Fruit fly (Drosophila melanogaster) whole organism, adult: ENCODE data around the gene BBS1.

ENCODE experiments used
- CG11617 ChIP-seq: fragments of 200-800 bp; sonication (Bioruptor generic); optimal IDR thresholded peaks from 2 replicates; lab custom pipeline; 2017; ENCODE audit warnings: mild to moderate bottlenecking, missing biosample characterization, missing genetic modification reagents, missing genetic modification characterization
- CG12768 ChIP-seq: fragments of 200-800 bp; sonication (Bioruptor generic); optimal IDR thresholded peaks from 2 replicates; lab custom pipeline; 2017; ENCODE audit warnings: missing biosample characterization, missing genetic modification characterization, mild to moderate bottlenecking, moderate library complexity, missing genetic modification reagents
- CG14711 ChIP-seq: fragments of 200-800 bp; sonication (Bioruptor generic); optimal IDR thresholded peaks from 2 replicates; lab custom pipeline; 2018; ENCODE audit warnings: missing biosample characterization, mild to moderate bottlenecking, missing genetic modification characterization, moderate library complexity
- CG1620 ChIP-seq: fragments of 200-800 bp; sonication (Bioruptor generic); optimal IDR thresholded peaks from 2 replicates; lab custom pipeline; 2016; ENCODE audit warnings: missing biosample characterization, missing genetic modification characterization
- CG33017 ChIP-seq: fragments of 200-800 bp; sonication (Bioruptor generic); optimal IDR thresholded peaks from 2 replicates; lab custom pipeline; 2018; ENCODE audit warnings: missing biosample characterization, mild to moderate bottlenecking, missing genetic modification characterization, moderate library complexity
- CG5204 ChIP-seq: fragments of 200-800 bp; sonication (Bioruptor generic); optimal IDR thresholded peaks from 2 replicates; lab custom pipeline; 2016; ENCODE audit warnings: missing biosample characterization, missing genetic modification characterization
- CG7045 ChIP-seq: fragments of 200-800 bp; sonication (Bioruptor generic); optimal IDR thresholded peaks from 2 replicates; lab custom pipeline; 2017; ENCODE audit warnings: missing biosample characterization, mild to moderate bottlenecking, missing genetic modification characterization
- CG7101 ChIP-seq: fragments of 200-800 bp; sonication (Bioruptor generic); optimal IDR thresholded peaks from 2 replicates; lab custom pipeline; 2018; ENCODE audit warnings: missing biosample characterization, mild to moderate bottlenecking, missing genetic modification characterization, moderate library complexity
- Clk ChIP-seq: fragments of 200-800 bp; sonication (Bioruptor generic); optimal IDR thresholded peaks from 2 replicates; lab custom pipeline; 2017; ENCODE audit warnings: missing biosample characterization, missing genetic modification characterization
- Crg-1 ChIP-seq: fragments of 200-800 bp; sonication (Bioruptor generic); optimal IDR thresholded peaks from 2 replicates; lab custom pipeline; 2016; ENCODE audit warnings: missing biosample characterization, missing genetic modification characterization
- Hr96 ChIP-seq: fragments of 200-800 bp; sonication (Bioruptor generic); optimal IDR thresholded peaks from 2 replicates; lab custom pipeline; 2016; ENCODE audit warnings: missing biosample characterization, missing genetic modification characterization
- Mnt ChIP-seq: fragments of 200-800 bp; sonication (Bioruptor generic); optimal IDR thresholded peaks from 2 replicates; lab custom pipeline; 2016; ENCODE audit warnings: missing biosample characterization, mild to moderate bottlenecking, missing genetic modification characterization
- bab1 ChIP-seq: fragments of 200-800 bp; sonication (Bioruptor generic); optimal IDR thresholded peaks from 3 replicates; lab custom pipeline; 2019; ENCODE audit warnings: missing biosample characterization, mild to moderate bottlenecking, missing genetic modification characterization, moderate library complexity
- cic ChIP-seq: fragments of 200-800 bp; sonication (Bioruptor generic); optimal IDR thresholded peaks from 2 replicates; lab custom pipeline; 2017; ENCODE audit warnings: missing biosample characterization, mild to moderate bottlenecking, missing genetic modification characterization, moderate library complexity
- cnc ChIP-seq, 2 experiments: fragments of >200 bp; optimal IDR thresholded peaks; 2 replicates each; lab custom pipeline; 2017
- kay ChIP-seq: fragments of 200-800 bp; sonication (Bioruptor generic); peaks from one replicate; lab custom pipeline; 2016; ENCODE audit warnings: missing biosample characterization, missing genetic modification characterization, borderline replicate concordance
- ovo ChIP-seq: fragments of 200-800 bp; sonication (Bioruptor generic); optimal IDR thresholded peaks from 2 replicates; lab custom pipeline; 2016; ENCODE audit warnings: missing biosample characterization, missing genetic modification characterization
- pad ChIP-seq: fragments of 200-800 bp; sonication (Bioruptor generic); optimal IDR thresholded peaks from 3 replicates; lab custom pipeline; 2017; ENCODE audit warnings: missing biosample characterization, missing genetic modification characterization, mild to moderate bottlenecking, moderate library complexity, missing genetic modification reagents
- tj ChIP-seq: fragments of 200-800 bp; sonication (Bioruptor generic); optimal IDR thresholded peaks from 3 replicates; lab custom pipeline; 2017; ENCODE audit warnings: missing biosample characterization, mild to moderate bottlenecking, missing genetic modification characterization, moderate library complexity
- toe ChIP-seq: fragments of 200-800 bp; sonication (Bioruptor generic); optimal IDR thresholded peaks from 2 replicates; lab custom pipeline; 2016; ENCODE audit warnings: missing biosample characterization, missing genetic modification characterization

BBS1 gene

DNA sequence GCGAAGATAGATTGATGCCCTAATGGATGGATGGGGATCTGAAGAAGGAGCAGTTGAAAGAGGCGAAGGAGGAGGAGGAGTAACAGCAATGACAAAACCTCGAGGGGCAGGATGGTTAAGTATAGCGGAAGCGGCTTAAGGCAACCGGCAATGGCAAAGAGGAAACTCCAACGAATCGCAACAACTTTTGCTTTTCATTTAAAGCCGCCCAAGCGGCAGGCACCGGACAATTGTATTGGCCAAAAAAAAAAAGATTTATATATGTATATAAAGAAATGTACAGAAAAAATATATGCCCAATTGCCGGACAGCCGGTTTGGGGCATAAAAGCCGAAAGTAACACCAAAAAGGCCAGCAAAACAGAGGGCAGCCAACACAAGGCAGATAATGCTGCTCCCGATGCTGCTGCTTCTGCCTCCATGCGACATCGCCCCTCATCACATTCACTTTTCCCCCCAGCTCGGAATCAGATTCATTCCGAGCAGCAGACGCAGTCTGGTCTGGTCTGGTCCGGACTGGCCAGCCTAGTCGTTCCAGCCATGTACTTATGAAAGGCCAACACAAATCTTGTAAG is 34.3 kb upstream of the BBS1 start:
- TF ChIP-seq bab1 (GFP tag; lab: Kevin White, UChicago) (no peak), toe (GFP tag; lab: Kevin White, UChicago) (no peak), CG1620 (GFP tag; lab: Kevin White, UChicago) (no peak), cic (GFP tag; lab: Kevin White, UChicago) (no peak), Mnt (GFP tag; lab: Kevin White, UChicago) (no peak), CG5204 (GFP tag; lab: Kevin White, UChicago) (no peak), cnc (optimal IDR thresholded peaks at IDR 0.05; lab: Kevin White, UChicago) (no peak), ovo (GFP tag; lab: Kevin White, UChicago) (no peak), CG11617 (GFP tag; lab: Kevin White, UChicago) (no peak), tj (GFP tag; lab: Kevin White, UChicago) (no peak), pad (GFP tag; lab: Kevin White, UChicago) (no peak), CG14711 (no peak), CG7101 (tag; lab: Kevin White, UChicago) (no peak), kay (GFP tag; lab: Kevin White, UChicago) (no peak), Hr96 (no peak), CG12768 (GFP tag; lab: Kevin White, UChicago) (no peak), CG33017 (no peak)

DNA sequence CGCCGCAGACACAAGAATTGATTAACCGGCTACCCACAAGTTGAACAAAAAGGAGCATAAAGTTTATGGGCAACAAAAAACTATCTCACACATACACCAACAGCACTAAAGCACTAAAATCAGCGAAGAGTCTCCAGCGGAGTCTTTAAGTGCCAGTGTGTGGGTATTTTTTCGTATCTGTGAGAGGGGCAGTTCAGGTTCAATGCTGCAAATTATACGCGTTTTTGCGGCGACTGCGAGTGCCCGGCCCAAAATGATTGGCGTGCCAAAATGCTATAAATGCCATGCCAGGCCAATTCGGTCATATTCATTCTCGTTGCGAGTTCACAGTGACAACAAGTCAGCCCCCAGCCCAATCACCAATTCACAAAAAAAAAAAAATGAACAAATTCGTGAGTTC is 32.8 kb upstream of the BBS1 start, which contains the start of gene Cpr65Ec:
TSS of gene Cpr65Ec (plus strand) at position 301 of the 400 bp plus-strand sequence.
- no peak for TF ChIP-seq ovo (GFP tag; lab: Kevin White, UChicago)
- TF ChIP-seq CG7045 (GFP tag; lab: Kevin White, UChicago), result no peak
- TF ChIP-seq CG14711, result no peak
- no peak for TF ChIP-seq Clk (GFP tag; lab: Kevin White, UChicago)
- no peak for TF ChIP-seq CG11617 (GFP tag; lab: Kevin White, UChicago)
- TF ChIP-seq Hr96, result no peak
- TF ChIP-seq CG1620 (GFP tag; lab: Kevin White, UChicago), result no peak
- no peak for TF ChIP-seq tj (GFP tag; lab: Kevin White, UChicago)
- TF ChIP-seq toe (GFP tag; lab: Kevin White, UChicago), result no peak
- TF ChIP-seq Crg-1 (GFP tag; lab: Kevin White, UChicago), result no peak
- no peak for TF ChIP-seq Mnt (GFP tag; lab: Kevin White, UChicago)

DNA sequence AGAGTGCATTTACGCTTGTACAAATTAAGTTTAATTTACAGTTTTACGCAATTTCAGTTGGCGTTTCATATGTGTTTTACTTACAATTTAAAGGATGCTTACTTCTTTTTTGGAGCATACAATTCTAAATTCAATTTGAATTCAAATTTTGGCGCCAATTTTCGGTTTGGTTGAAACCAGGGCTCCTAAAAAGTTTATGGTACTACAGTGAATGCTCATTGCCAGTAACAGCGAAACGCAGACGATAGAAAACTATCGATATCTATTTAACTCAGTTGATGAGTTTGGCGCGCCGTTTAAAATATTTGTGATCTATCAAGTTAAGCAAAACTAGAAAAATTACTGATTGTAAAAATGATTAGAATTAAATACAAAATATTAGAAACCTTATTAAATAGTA is 31.7 kb upstream of the BBS1 start:
- no peak for TF ChIP-seq toe (GFP tag; lab: Kevin White, UChicago)
- TF ChIP-seq ovo (GFP tag; lab: Kevin White, UChicago), result no peak
- TF ChIP-seq bab1 (GFP tag; lab: Kevin White, UChicago), result no peak
- TF ChIP-seq CG7101 (tag; lab: Kevin White, UChicago), result no peak
- TF ChIP-seq cnc (optimal IDR thresholded peaks at IDR 0.05; lab: Kevin White, UChicago), result no peak
- TF ChIP-seq CG12768 (GFP tag; lab: Kevin White, UChicago), result no peak

DNA sequence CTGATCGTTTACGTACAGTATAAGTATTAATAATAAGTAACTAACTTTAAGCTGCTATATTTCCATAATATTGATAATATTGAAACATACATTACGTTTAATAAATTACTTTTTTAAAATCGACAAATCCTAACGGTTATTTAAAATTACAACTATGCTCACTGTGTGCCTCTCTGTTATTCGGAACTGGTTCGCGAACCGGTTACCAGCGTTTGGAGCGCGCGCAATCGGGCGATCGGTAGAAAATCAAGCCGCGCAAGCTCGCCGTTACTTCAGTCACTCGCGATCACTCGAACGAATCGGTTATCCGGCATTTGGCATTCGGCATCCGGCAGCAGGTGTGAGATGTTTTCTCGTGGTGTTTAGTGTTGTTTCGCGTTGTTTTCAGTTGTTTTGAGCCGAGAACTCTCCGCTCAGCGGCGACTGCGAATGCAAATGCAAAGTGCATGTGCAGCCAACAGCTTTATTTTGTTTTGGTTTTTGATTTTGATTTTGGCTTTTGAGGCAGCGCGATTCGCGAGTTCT is 31.1 kb upstream of the BBS1 start, which contains the start of gene form3:
TSS of gene form3 (plus strand) at position 271 of the 525 bp plus-strand sequence.
- TF ChIP-seq kay (GFP tag; lab: Kevin White, UChicago) (no peak), CG1620 (GFP tag; lab: Kevin White, UChicago) (no peak), toe (GFP tag; lab: Kevin White, UChicago) (no peak), bab1 (GFP tag; lab: Kevin White, UChicago) (no peak), cnc (optimal IDR thresholded peaks at IDR 0.05; lab: Kevin White, UChicago) (no peak), pad (GFP tag; lab: Kevin White, UChicago) (no peak), CG7101 (tag; lab: Kevin White, UChicago) (no peak), CG14711 (no peak), Mnt (GFP tag; lab: Kevin White, UChicago) (no peak), CG11617 (GFP tag; lab: Kevin White, UChicago) (no peak), Crg-1 (GFP tag; lab: Kevin White, UChicago) (no peak)

DNA sequence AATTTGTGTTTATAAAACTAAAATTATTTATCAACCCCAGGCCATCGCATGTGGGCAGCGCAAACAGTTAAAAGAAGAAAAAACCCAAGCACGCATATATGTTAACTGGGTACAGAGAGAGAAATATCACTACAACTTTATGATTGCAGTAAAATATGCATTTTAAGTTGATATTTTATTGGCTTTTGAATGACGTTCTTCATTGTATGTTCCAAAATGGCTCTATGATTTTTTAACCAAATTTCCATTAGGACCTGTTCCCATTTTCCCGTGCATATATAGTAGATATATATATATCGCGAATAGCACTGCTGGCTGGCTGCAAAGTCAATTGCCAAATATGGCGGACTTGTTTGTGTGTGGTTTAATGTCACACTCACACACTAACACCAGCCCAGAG is 29.2 kb upstream of the BBS1 start:
- peak; percentile 18 for TF ChIP-seq kay (GFP tag; lab: Kevin White, UChicago)
- TF ChIP-seq CG1620 (GFP tag; lab: Kevin White, UChicago), result no peak

DNA sequence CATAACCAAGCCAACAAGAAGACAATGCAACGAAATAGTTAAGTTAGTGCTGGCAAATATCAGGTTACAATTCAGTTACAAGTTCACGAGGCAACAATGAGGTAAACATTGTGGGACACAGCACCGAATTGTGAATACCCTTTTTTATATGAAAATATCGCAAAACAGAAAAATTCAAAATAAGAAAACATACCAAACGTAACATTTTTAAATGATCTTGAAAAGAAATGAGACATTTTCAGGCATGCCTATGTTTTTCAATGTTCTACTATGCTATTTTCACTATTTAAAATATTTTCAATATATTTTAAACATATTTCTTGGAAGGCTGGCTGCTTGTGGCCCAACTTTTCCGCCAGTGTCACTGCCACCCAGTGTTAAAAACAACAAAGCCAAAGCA is 21.8 kb upstream of the BBS1 start:
- TF ChIP-seq Crg-1 (GFP tag; lab: Kevin White, UChicago), result no peak
- TF ChIP-seq cnc (optimal IDR thresholded peaks at IDR 0.05; lab: Kevin White, UChicago), result no peak
- no peak for TF ChIP-seq toe (GFP tag; lab: Kevin White, UChicago)
- TF ChIP-seq tj (GFP tag; lab: Kevin White, UChicago), result no peak
- TF ChIP-seq Hr96, result no peak
- no peak for TF ChIP-seq CG11617 (GFP tag; lab: Kevin White, UChicago)
- no peak for TF ChIP-seq bab1 (GFP tag; lab: Kevin White, UChicago)
- TF ChIP-seq CG7101 (tag; lab: Kevin White, UChicago), result no peak
- TF ChIP-seq CG12768 (GFP tag; lab: Kevin White, UChicago), result no peak
- no peak for TF ChIP-seq ovo (GFP tag; lab: Kevin White, UChicago)
